Fruit fly (Drosophila melanogaster) whole organism, wandering third instar larva: Measurements from ENCODE around the gene CG14644.
A peak's percentile ranks its signal among the peaks of the same experiment; 100 is the strongest.

ENCODE experiments used
- Abd-B ChIP-seq: fragments of >200 bp; optimal IDR thresholded peaks from 2 replicates; lab custom pipeline; 2017; ENCODE audit warnings: missing biosample characterization, missing genetic modification characterization
- CG32264 ChIP-seq: fragments of 200-800 bp; sonication (Bioruptor generic); optimal IDR thresholded peaks from 2 replicates; lab custom pipeline; 2016; ENCODE audit warnings: missing biosample characterization, missing genetic modification characterization
- CG9705 ChIP-seq: fragments of 200-800 bp; sonication (Bioruptor generic); optimal IDR thresholded peaks from 2 replicates; lab custom pipeline; 2018; ENCODE audit warnings: missing biosample characterization, mild to moderate bottlenecking, missing genetic modification characterization
- Dfd ChIP-seq: fragments of >200 bp; optimal IDR thresholded peaks from 2 replicates; lab custom pipeline; 2017; ENCODE audit warnings: missing biosample characterization, missing genetic modification characterization
- Dif ChIP-seq: fragments of 200-275, 200-300 bp; sonication (Bioruptor generic); optimal IDR thresholded peaks from 2 replicates; lab custom pipeline; 2018; ENCODE audit warnings: missing biosample characterization, missing genetic modification characterization; ENCODE audit not compliant: partially characterized antibody
- GATAd ChIP-seq: sonication (Bioruptor generic); optimal IDR thresholded peaks from 2 replicates; lab custom pipeline; 2016; ENCODE audit warnings: missing biosample characterization, missing genetic modification characterization
- HLH106 ChIP-seq: fragments of 200-800 bp; optimal IDR thresholded peaks from 3 replicates; lab custom pipeline; 2019; ENCODE audit warnings: missing biosample characterization, mild to moderate bottlenecking, missing genetic modification characterization, moderate library complexity
- Hnf4 ChIP-seq: fragments of 200-800 bp; sonication (Bioruptor generic); optimal IDR thresholded peaks from 2 replicates; lab custom pipeline; 2016; ENCODE audit warnings: missing biosample characterization, mild to moderate bottlenecking, missing genetic modification characterization
- Hr78 ChIP-seq: fragments of >200 bp; optimal IDR thresholded peaks from 2 replicates; lab custom pipeline; 2017; ENCODE audit warnings: missing biosample characterization, missing genetic modification characterization
- Hr83 ChIP-seq: fragments of 200-300 bp; sonication (Bioruptor generic); optimal IDR thresholded peaks from 2 replicates; lab custom pipeline; 2016; ENCODE audit warnings: missing biosample characterization, mild to moderate bottlenecking, missing genetic modification characterization, moderate library complexity; ENCODE audit not compliant: poor library complexity, severe bottlenecking
- Jra ChIP-seq: sonication (Bioruptor generic); optimal IDR thresholded peaks from 2 replicates; lab custom pipeline; 2016; ENCODE audit warnings: missing biosample characterization, missing genetic modification characterization
- Mio ChIP-seq: sonication (Bioruptor generic); optimal IDR thresholded peaks from 2 replicates; lab custom pipeline; 2016; ENCODE audit warnings: missing biosample characterization, missing genetic modification characterization
- Myc ChIP-seq: fragments of >200 bp; optimal IDR thresholded peaks from 2 replicates; lab custom pipeline; 2017
- OdsH ChIP-seq: fragments of 200-800 bp; sonication (Bioruptor generic); optimal IDR thresholded peaks from 2 replicates; lab custom pipeline; 2016; ENCODE audit warnings: missing biosample characterization, mild to moderate bottlenecking, missing genetic modification characterization
- Rel ChIP-seq, 2 experiments: fragments of 200-800 bp; sonication (Bioruptor generic) in 1 of 2; optimal IDR thresholded peaks; 2 replicates in 1 of 2; 3 replicates in 1 of 2; lab custom pipeline; 2016 to 2019; ENCODE audit warnings: mild to moderate bottlenecking in 2 of 2, missing biosample characterization in 2 of 2, missing genetic modification characterization in 2 of 2, moderate library complexity in 1 of 2
- Sp1 ChIP-seq: fragments of 200-800 bp; sonication (Bioruptor generic); optimal IDR thresholded peaks from 3 replicates; lab custom pipeline; 2019; ENCODE audit warnings: missing biosample characterization, mild to moderate bottlenecking, missing genetic modification characterization, moderate library complexity
- Vsx2 ChIP-seq: fragments of 200-300, 225-300 bp; sonication (Bioruptor generic); optimal IDR thresholded peaks from 2 replicates; lab custom pipeline; 2018; ENCODE audit warnings: missing biosample characterization, missing genetic modification characterization; ENCODE audit not compliant: partially characterized antibody
- br ChIP-seq: fragments of 200-800 bp; sonication (Bioruptor generic); optimal IDR thresholded peaks from 2 replicates; lab custom pipeline; 2016; ENCODE audit warnings: missing biosample characterization, missing genetic modification characterization
- brk ChIP-seq: fragments of 200-800 bp; sonication (Bioruptor generic); optimal IDR thresholded peaks from 2 replicates; lab custom pipeline; 2016; ENCODE audit warnings: missing biosample characterization, mild to moderate bottlenecking, missing genetic modification characterization
- dl ChIP-seq, 2 experiments: fragments of 175-275, 200-275 bp in 1 of 2; fragments of 200-275 bp in 1 of 2; sonication (Bioruptor generic); optimal IDR thresholded peaks; lab custom pipeline; 2018; ENCODE audit warnings: mild to moderate bottlenecking in 2 of 2, missing biosample characterization in 2 of 2, missing genetic modification characterization in 2 of 2, moderate library complexity in 2 of 2; ENCODE audit not compliant: partially characterized antibody in 2 of 2, insufficient read depth in 1 of 2
- dmrt93B ChIP-seq: fragments of 200-800 bp; sonication (Bioruptor generic); optimal IDR thresholded peaks from 2 replicates; lab custom pipeline; 2018; ENCODE audit warnings: missing biosample characterization, mild to moderate bottlenecking, missing genetic modification characterization
- dsf ChIP-seq: sonication (Bioruptor generic); optimal IDR thresholded peaks from 2 replicates; lab custom pipeline; 2016; ENCODE audit warnings: missing biosample characterization, missing genetic modification characterization, borderline replicate concordance
- ey ChIP-seq: fragments of 200-800 bp; sonication (Bioruptor generic); optimal IDR thresholded peaks from 2 replicates; lab custom pipeline; 2016; ENCODE audit warnings: missing biosample characterization, missing genetic modification characterization
- foxo ChIP-seq, 2 experiments: fragments of 200-800 bp; sonication (Bioruptor generic); optimal IDR thresholded peaks; 2 replicates in 1 of 2; 3 replicates in 1 of 2; lab custom pipeline; 2016 to 2017; ENCODE audit warnings: missing biosample characterization in 2 of 2, missing genetic modification characterization in 2 of 2
- fru ChIP-seq: fragments of 200-800 bp; sonication (Bioruptor generic); optimal IDR thresholded peaks from 3 replicates; lab custom pipeline; 2016; ENCODE audit warnings: missing biosample characterization, mild to moderate bottlenecking, missing genetic modification characterization
- h ChIP-seq: fragments of 200-800 bp; sonication (Bioruptor generic); optimal IDR thresholded peaks from 3 replicates; lab custom pipeline; 2016; ENCODE audit warnings: missing biosample characterization, mild to moderate bottlenecking, missing genetic modification characterization
- jim ChIP-seq: fragments of 175-275, 200-325 bp; sonication (Bioruptor generic); optimal IDR thresholded peaks from 2 replicates; lab custom pipeline; 2016; ENCODE audit warnings: missing biosample characterization, mild to moderate bottlenecking, missing genetic modification characterization
- lola ChIP-seq: fragments of >200 bp; optimal IDR thresholded peaks from 2 replicates; lab custom pipeline; 2017; ENCODE audit warnings: missing biosample characterization, missing genetic modification characterization
- pan ChIP-seq: fragments of >200 bp; optimal IDR thresholded peaks from 2 replicates; lab custom pipeline; 2017
- psq ChIP-seq: fragments of 200-800 bp; sonication (Bioruptor generic); optimal IDR thresholded peaks from 3 replicates; lab custom pipeline; 2017; ENCODE audit warnings: missing biosample characterization, mild to moderate bottlenecking, missing genetic modification characterization, moderate library complexity
- rgr ChIP-seq: fragments of 200-800 bp; sonication (Bioruptor generic); optimal IDR thresholded peaks from 3 replicates; lab custom pipeline; 2016; ENCODE audit warnings: missing biosample characterization, mild to moderate bottlenecking, missing genetic modification characterization
- sage ChIP-seq: fragments of 200-800 bp; sonication (Bioruptor generic); optimal IDR thresholded peaks from 2 replicates; lab custom pipeline; 2016; ENCODE audit warnings: missing biosample characterization, mild to moderate bottlenecking, missing genetic modification characterization
- sv ChIP-seq: fragments of 200-800 bp; sonication (Bioruptor generic); optimal IDR thresholded peaks from 3 replicates; lab custom pipeline; 2016; ENCODE audit warnings: missing biosample characterization, missing genetic modification characterization
- usp ChIP-seq: fragments of >200 bp; optimal IDR thresholded peaks from 2 replicates; lab custom pipeline; 2017; ENCODE audit warnings: missing biosample characterization, missing genetic modification characterization

Gene CG14644

DNA sequence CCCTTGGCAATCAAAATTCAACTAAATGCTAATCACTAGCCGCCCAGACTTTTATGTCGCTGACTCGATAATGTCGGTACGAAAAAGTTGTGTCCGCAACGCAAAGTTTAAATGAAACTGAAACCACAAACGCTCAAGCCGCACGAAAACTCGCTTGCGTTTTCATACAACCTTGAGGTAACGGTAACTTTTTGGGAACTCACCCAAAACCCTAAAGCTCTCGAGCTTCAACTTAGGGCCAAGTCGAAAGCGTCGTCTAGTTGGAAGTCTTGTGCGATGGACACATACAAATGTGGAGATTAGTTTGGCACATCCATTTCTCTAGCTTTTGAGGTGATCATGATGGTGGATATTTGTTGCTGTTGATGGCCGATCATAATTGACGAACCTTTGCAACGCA, 2.9 kb downstream of the CG14644 start:
- TF ChIP-seq dmrt93B (GFP tag; lab: Kevin White, UChicago) (no peak), h (GFP tag; lab: Kevin White, UChicago) (no peak), sv (GFP tag; lab: Kevin White, UChicago) (no peak), Dif (no peak), psq (GFP tag; lab: Kevin White, UChicago) (no peak), fru (no peak), Dfd (GFP tag; lab: Kevin White, UChicago) (no peak), br (no peak)

DNA sequence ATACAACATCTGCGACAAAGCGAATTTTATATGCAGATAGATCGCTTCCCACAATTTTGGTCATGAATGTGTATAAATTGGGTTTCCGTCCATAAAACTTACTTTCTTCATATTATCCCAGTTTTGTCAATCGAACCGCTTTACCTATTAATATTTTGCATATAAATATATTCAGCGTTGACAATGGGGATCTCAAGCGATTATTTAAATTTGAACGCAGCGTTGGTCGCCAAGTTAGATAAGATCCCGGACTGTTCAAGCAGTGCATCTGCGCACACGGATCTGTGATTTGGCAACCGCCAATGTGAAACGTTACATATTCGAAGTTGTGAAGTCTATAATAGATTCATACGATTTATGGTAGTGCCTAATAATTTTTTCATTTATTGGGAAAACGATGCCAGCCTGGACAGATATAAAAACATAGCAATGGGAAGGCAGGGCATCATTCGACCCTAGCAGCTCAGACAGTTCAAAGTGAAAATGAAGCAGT, 6.2 kb downstream of the CG14644 start, which contains the start of gene TwdlF:
Gene TwdlF, plus strand, starts transcription at position 443 of the 493 bp plus-strand sequence.
- no peak for TF ChIP-seq Hr78

DNA sequence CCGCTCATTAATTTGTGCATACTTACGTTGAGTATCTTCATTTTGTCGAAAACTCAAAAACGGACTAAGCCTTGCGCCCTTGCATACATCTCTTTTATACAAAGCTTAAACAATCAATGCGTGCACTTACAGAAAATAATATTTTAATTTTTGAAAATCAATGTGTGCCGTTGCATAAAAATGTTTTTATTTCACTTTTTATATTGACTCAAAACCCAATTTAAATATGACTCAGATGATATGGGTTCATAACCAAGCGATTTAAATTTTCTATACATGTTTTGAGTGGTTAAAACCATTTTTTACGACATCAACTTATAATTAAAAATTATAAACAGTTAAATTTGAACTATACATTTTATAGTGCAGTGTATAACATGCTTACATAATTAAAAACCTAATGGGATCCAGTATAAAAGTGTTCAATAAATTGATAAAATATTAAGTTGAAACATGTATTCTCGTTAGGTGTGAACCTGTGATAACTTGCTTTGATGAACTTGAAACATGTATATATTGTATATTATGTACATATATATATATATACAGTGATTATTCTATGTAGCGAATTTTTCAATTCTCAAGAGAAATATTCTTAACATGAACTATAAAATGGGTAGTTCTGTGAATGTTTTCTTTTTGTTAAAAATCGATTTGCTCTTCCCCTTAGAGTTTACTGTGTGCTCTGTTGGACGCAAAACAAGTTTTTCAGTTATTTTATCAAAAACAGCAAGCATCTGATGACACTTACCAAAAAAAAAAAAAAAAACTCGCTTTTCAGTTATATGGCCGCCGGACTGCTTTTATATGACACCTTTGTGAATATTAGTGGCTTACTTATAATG, 9.5 kb downstream of the CG14644 start, which contains the start of gene CG34305:
Gene CG34305, minus strand, starts transcription at position 51 of the 845 bp plus-strand sequence.
- TF ChIP-seq psq (GFP tag; lab: Kevin White, UChicago): peak; percentile 17
- TF ChIP-seq jim (GFP tag; lab: Kevin White, UChicago): no peak
- TF ChIP-seq br: peak; percentile 2
- peak; percentile 27 for TF ChIP-seq Hnf4 (GFP tag; lab: Kevin White, UChicago)
- TF ChIP-seq CG32264 (GFP tag; lab: Kevin White, UChicago): no peak
- no peak for TF ChIP-seq Vsx2
- no peak for TF ChIP-seq sv (GFP tag; lab: Kevin White, UChicago)
- peak; percentile 37 for TF ChIP-seq brk (GFP tag; lab: Kevin White, UChicago)
- TF ChIP-seq usp: no peak
- peak; percentile 41 for TF ChIP-seq Jra (GFP tag; lab: Kevin White, UChicago)
- no peak for TF ChIP-seq Hr83 (GFP tag; lab: Kevin White, UChicago)
- TF ChIP-seq dsf: no peak
- no peak for TF ChIP-seq Mio (GFP tag; lab: Kevin White, UChicago)
- no peak for TF ChIP-seq Dif
- TF ChIP-seq pan (lab: Kevin White, UChicago): no peak
- peak; percentile 47 for TF ChIP-seq Dfd (GFP tag; lab: Kevin White, UChicago)
- TF ChIP-seq dmrt93B (GFP tag; lab: Kevin White, UChicago): no peak
- no peak for TF ChIP-seq dl (GFP tag; optimal IDR thresholded peaks at IDR 0.05; lab: Kevin White, UChicago; ENCODE audit: insufficient read depth in 1 of 2, partially characterized antibody in 2 of 2)
- peak; percentile 36 for TF ChIP-seq fru
- peak; percentile 48 for TF ChIP-seq rgr
- TF ChIP-seq Hr78: no peak
- peak in 1 of 2 experiments; percentile 53 for TF ChIP-seq foxo (GFP tag; optimal IDR thresholded peaks at IDR 0.05; lab: Kevin White, UChicago)
- no peak for TF ChIP-seq Rel (GFP tag; optimal IDR thresholded peaks at IDR 0.05; lab: Kevin White, UChicago)
- no peak for TF ChIP-seq Rel (tag; optimal IDR thresholded peaks at IDR 0.05; lab: Kevin White, UChicago)
- TF ChIP-seq h (GFP tag; lab: Kevin White, UChicago): peak; percentile 61
- TF ChIP-seq ey (GFP tag; lab: Kevin White, UChicago): peak; percentile 26
- no peak for TF ChIP-seq Abd-B
- TF ChIP-seq Sp1 (GFP tag; lab: Kevin White, UChicago): peak; percentile 69
- no peak for TF ChIP-seq lola (GFP tag; lab: Kevin White, UChicago)
- peak; percentile 38 for TF ChIP-seq CG9705 (GFP tag; lab: Kevin White, UChicago)
- TF ChIP-seq GATAd (GFP tag; lab: Kevin White, UChicago): no peak
- no peak for TF ChIP-seq Myc
- TF ChIP-seq sage: no peak
- peak; percentile 40 for TF ChIP-seq OdsH (GFP tag; lab: Kevin White, UChicago)
- peak; percentile 67 for TF ChIP-seq HLH106 (tag; lab: Kevin White, UChicago)
